Fruit fly (Drosophila melanogaster) whole organism, embryonic: ENCODE results near the gene CG4957.
A peak's percentile ranks its signal among the peaks of the same experiment; 100 is the strongest.

ENCODE experiments used
- CG11247 ChIP-seq: fragments of 200-800 bp; sonication (Bioruptor generic); IDR thresholded peaks from 2 replicates; pipeline ENCODE4 v1.3.6; 2022; ENCODE audit warnings: missing biosample characterization, missing genetic modification characterization
- CG13123 ChIP-seq: fragments of 200-800 bp; sonication (Bioruptor generic); optimal IDR thresholded peaks from 2 replicates; lab custom pipeline; 2016; ENCODE audit warnings: missing biosample characterization, missing genetic modification characterization
- CG14014 ChIP-seq: fragments of 200-800 bp; sonication (Bioruptor generic); IDR thresholded peaks from 2 replicates; pipeline ENCODE4 v1.3.6; 2022; ENCODE audit warnings: missing biosample characterization, missing genetic modification characterization
- CG1602 ChIP-seq: fragments of 200-800 bp; sonication (Bioruptor generic); optimal IDR thresholded peaks from 3 replicates; lab custom pipeline; 2016; ENCODE audit warnings: missing biosample characterization, missing genetic modification characterization
- CG1603 ChIP-seq: fragments of 200-800 bp; sonication (Bioruptor generic); optimal IDR thresholded peaks from 2 replicates; lab custom pipeline; 2019; ENCODE audit warnings: missing biosample characterization, mild to moderate bottlenecking, missing genetic modification characterization, moderate library complexity
- CG16815 ChIP-seq: fragments of 200-800 bp; sonication (Bioruptor generic); optimal IDR thresholded peaks from 3 replicates; lab custom pipeline; 2017; ENCODE audit warnings: missing biosample characterization, mild to moderate bottlenecking, missing genetic modification characterization
- CG17385 ChIP-seq: fragments of 200-800 bp; sonication (Bioruptor generic); optimal IDR thresholded peaks from 3 replicates; lab custom pipeline; 2018; ENCODE audit warnings: missing biosample characterization, mild to moderate bottlenecking, missing genetic modification characterization
- CG17568 ChIP-seq: fragments of 200-800 bp; sonication (Bioruptor generic); optimal IDR thresholded peaks from 2 replicates; lab custom pipeline; 2018; ENCODE audit warnings: missing biosample characterization, mild to moderate bottlenecking, missing genetic modification characterization, moderate library complexity
- CG2889 ChIP-seq: fragments of 200-800 bp; sonication (Bioruptor generic); IDR thresholded peaks from 3 replicates; pipeline ENCODE4 v1.3.6; 2022; ENCODE audit warnings: missing biosample characterization, missing genetic modification characterization
- CG30431 ChIP-seq: fragments of 200-800 bp; sonication (Bioruptor generic); optimal IDR thresholded peaks from 2 replicates; lab custom pipeline; 2017; ENCODE audit warnings: missing biosample characterization, missing genetic modification characterization
- CG3065 ChIP-seq: fragments of 200-800 bp; sonication (Bioruptor generic); optimal IDR thresholded peaks from 2 replicates; lab custom pipeline; 2016; ENCODE audit warnings: missing biosample characterization, missing genetic modification characterization
- CG31365 ChIP-seq: fragments of 200-800 bp; sonication (Bioruptor generic); optimal IDR thresholded peaks from 2 replicates; lab custom pipeline; 2018; ENCODE audit warnings: missing biosample characterization, mild to moderate bottlenecking, missing genetic modification characterization
- CG3163 ChIP-seq: fragments of 200-800 bp; sonication (Bioruptor generic); optimal IDR thresholded peaks from 3 replicates; lab custom pipeline; 2016; ENCODE audit warnings: missing biosample characterization, missing genetic modification characterization
- CG42726 ChIP-seq: fragments of 200-800 bp; sonication (Bioruptor generic); IDR thresholded peaks from 2 replicates; pipeline ENCODE4 v1.3.6; 2022; ENCODE audit warnings: missing biosample characterization, missing genetic modification characterization; ENCODE audit not compliant: partially characterized antibody
- CG4617 ChIP-seq: fragments of 200-800 bp; sonication (Bioruptor generic); optimal IDR thresholded peaks from 3 replicates; lab custom pipeline; 2016; ENCODE audit warnings: missing biosample characterization, missing genetic modification characterization, borderline replicate concordance
- CG8089 ChIP-seq: fragments of 200-800 bp; sonication (Bioruptor generic); optimal IDR thresholded peaks from 3 replicates; lab custom pipeline; 2016; ENCODE audit warnings: missing biosample characterization, missing genetic modification characterization
- CG8924 ChIP-seq: fragments of 200-800 bp; optimal IDR thresholded peaks from 3 replicates; lab custom pipeline; 2019; ENCODE audit warnings: missing biosample characterization, mild to moderate bottlenecking, missing genetic modification characterization, moderate library complexity
- Chrac-16 ChIP-seq: fragments of 200-800 bp; sonication (Bioruptor generic); optimal IDR thresholded peaks from 3 replicates; lab custom pipeline; 2016; ENCODE audit warnings: missing biosample characterization, missing genetic modification characterization
- Doc2 ChIP-seq: fragments of 200-800 bp; sonication (Bioruptor generic); IDR thresholded peaks from 2 replicates; pipeline ENCODE4 v1.3.6; 2022; ENCODE audit warnings: missing biosample characterization, missing genetic modification characterization
- Doc3 ChIP-seq: fragments of 200-800 bp; sonication (Bioruptor generic); IDR thresholded peaks from 3 replicates; pipeline ENCODE4 v1.3.6; 2022; ENCODE audit warnings: missing biosample characterization, missing genetic modification characterization; ENCODE audit not compliant: partially characterized antibody
- Dp ChIP-seq: fragments of 200-800 bp; sonication (Bioruptor generic); optimal IDR thresholded peaks from 2 replicates; lab custom pipeline; 2018; ENCODE audit warnings: missing biosample characterization, mild to moderate bottlenecking, missing genetic modification characterization, moderate library complexity
- Fer1 ChIP-seq: fragments of 200-800 bp; sonication (Bioruptor generic); optimal IDR thresholded peaks from 2 replicates; lab custom pipeline; 2017; ENCODE audit warnings: missing biosample characterization, mild to moderate bottlenecking, missing genetic modification characterization
- Gug ChIP-seq: fragments of 200-800 bp; sonication (Bioruptor generic); IDR thresholded peaks from 4 replicates; pipeline ENCODE4 v1.3.6; 2022; ENCODE audit warnings: missing biosample characterization, missing genetic modification characterization
- Hand ChIP-seq: fragments of 200-800 bp; sonication (Bioruptor generic); optimal IDR thresholded peaks from 2 replicates; lab custom pipeline; 2017; ENCODE audit warnings: mild to moderate bottlenecking, missing biosample characterization, missing genetic modification reagents, missing genetic modification characterization
- Lpt ChIP-seq: fragments of >200 bp; optimal IDR thresholded peaks from 2 replicates; lab custom pipeline; 2018; ENCODE audit warnings: missing biosample characterization, missing genetic modification characterization
- MBD-R2 ChIP-seq: fragments of 200-800 bp; sonication (Bioruptor generic); IDR thresholded peaks from 2 replicates; pipeline ENCODE4 v1.3.6; 2022; ENCODE audit warnings: missing biosample characterization, missing genetic modification characterization
- MESR4 ChIP-seq: fragments of 200-800 bp; sonication (Bioruptor generic); optimal IDR thresholded peaks from 2 replicates; lab custom pipeline; 2018; ENCODE audit warnings: missing biosample characterization, mild to moderate bottlenecking, missing genetic modification characterization, moderate library complexity
- Mad ChIP-seq: fragments of 200-800 bp; sonication (Bioruptor generic); optimal IDR thresholded peaks from 2 replicates; lab custom pipeline; 2016; ENCODE audit warnings: missing biosample characterization, missing genetic modification characterization
- Meics ChIP-seq: fragments of 200-800 bp; sonication (Bioruptor generic); optimal IDR thresholded peaks from 2 replicates; lab custom pipeline; 2017; ENCODE audit warnings: missing biosample characterization, mild to moderate bottlenecking, missing genetic modification characterization
- NC2β ChIP-seq: fragments of 200-800 bp; sonication (Bioruptor generic); optimal IDR thresholded peaks from 2 replicates; lab custom pipeline; 2016; ENCODE audit warnings: missing biosample characterization, missing genetic modification characterization
- Opbp ChIP-seq: fragments of 200-800 bp; sonication (Bioruptor generic); IDR thresholded peaks from 3 replicates; pipeline ENCODE4 v1.3.6; 2022; ENCODE audit warnings: missing biosample characterization, missing genetic modification characterization; ENCODE audit not compliant: partially characterized antibody
- Rx ChIP-seq: fragments of 200-800 bp; sonication (Bioruptor generic); IDR thresholded peaks from 2 replicates; pipeline ENCODE4 v1.3.6; 2022; ENCODE audit warnings: missing biosample characterization, missing genetic modification characterization
- Scr ChIP-seq: fragments of 200-800 bp; sonication (Bioruptor generic); IDR thresholded peaks from 2 replicates; pipeline ENCODE4 v1.3.6; 2022; ENCODE audit warnings: missing biosample characterization, missing genetic modification characterization; ENCODE audit not compliant: partially characterized antibody
- Six4 ChIP-seq: fragments of 200-800 bp; sonication (Bioruptor generic); optimal IDR thresholded peaks from 2 replicates; lab custom pipeline; 2016; ENCODE audit warnings: missing biosample characterization, missing genetic modification characterization
- Sox102F ChIP-seq: fragments of 200-800 bp; sonication (Bioruptor generic); optimal IDR thresholded peaks from 2 replicates; lab custom pipeline; 2018; ENCODE audit warnings: missing biosample characterization, mild to moderate bottlenecking, missing genetic modification characterization, moderate library complexity
- Ssrp ChIP-seq: fragments of 200-800 bp; sonication (Bioruptor generic); optimal IDR thresholded peaks from 2 replicates; lab custom pipeline; 2018; ENCODE audit warnings: missing biosample characterization, mild to moderate bottlenecking, missing genetic modification characterization, moderate library complexity
- ap ChIP-seq: fragments of 200-800 bp; sonication (Bioruptor generic); IDR thresholded peaks from 2 replicates; pipeline ENCODE4 v1.3.6; 2022; ENCODE audit warnings: missing biosample characterization, missing genetic modification characterization
- dysf ChIP-seq: fragments of 200-800 bp; sonication (Bioruptor generic); IDR thresholded peaks from 3 replicates; pipeline ENCODE4 v1.3.6; 2022; ENCODE audit warnings: missing biosample characterization, missing genetic modification characterization
- esg ChIP-seq: fragments of 200-800 bp; sonication (Bioruptor generic); conservative IDR thresholded peaks from 2 replicates; pipeline ENCODE4 v1.3.6; 2022; ENCODE audit warnings: missing biosample characterization, missing genetic modification characterization
- fd3F ChIP-seq: fragments of 200-800 bp; sonication (Bioruptor generic); optimal IDR thresholded peaks from 2 replicates; lab custom pipeline; 2018; ENCODE audit warnings: missing biosample characterization, mild to moderate bottlenecking, missing genetic modification characterization, moderate library complexity
- gsb-n ChIP-seq: fragments of 200-800 bp; sonication (Bioruptor generic); optimal IDR thresholded peaks from 3 replicates; lab custom pipeline; 2018; ENCODE audit warnings: missing biosample characterization, mild to moderate bottlenecking, missing genetic modification characterization
- gt ChIP-seq: fragments of 200-800 bp; sonication (Bioruptor generic); IDR thresholded peaks from 2 replicates; pipeline ENCODE4 v1.3.6; 2022; ENCODE audit warnings: missing biosample characterization, missing genetic modification characterization
- hb ChIP-seq: fragments of 200-800 bp; sonication (Bioruptor generic); IDR thresholded peaks from 3 replicates; pipeline ENCODE4 v1.3.6; 2022; ENCODE audit warnings: missing biosample characterization, missing genetic modification characterization; ENCODE audit not compliant: partially characterized antibody
- hth ChIP-seq: fragments of >200 bp; optimal IDR thresholded peaks from 2 replicates; lab custom pipeline; 2017; ENCODE audit warnings: inconsistent platforms
- lola ChIP-seq, 3 experiments: fragments of >200 bp in 2 of 3; fragments of 200-800 bp in 1 of 3; sonication (Bioruptor generic) in 1 of 3; optimal IDR thresholded peaks; 2 replicates each; lab custom pipeline; 2017 to 2019; ENCODE audit warnings: missing biosample characterization in 3 of 3, missing genetic modification characterization in 3 of 3, mild to moderate bottlenecking in 1 of 3, moderate library complexity in 1 of 3
- mirr ChIP-seq: fragments of 200-800 bp; sonication (Bioruptor generic); optimal IDR thresholded peaks from 3 replicates; lab custom pipeline; 2018; ENCODE audit warnings: missing biosample characterization, mild to moderate bottlenecking, missing genetic modification characterization
- pnt ChIP-seq: fragments of 200-800 bp; sonication (Bioruptor generic); optimal IDR thresholded peaks from 3 replicates; lab custom pipeline; 2016; ENCODE audit warnings: missing biosample characterization, missing genetic modification characterization
- stc ChIP-seq: fragments of 200-800 bp; sonication (Bioruptor generic); IDR thresholded peaks from 2 replicates; pipeline ENCODE4 v1.3.6; 2022; ENCODE audit warnings: missing biosample characterization, missing genetic modification characterization
- trem ChIP-seq: fragments of 200-800 bp; optimal IDR thresholded peaks from 3 replicates; lab custom pipeline; 2019; ENCODE audit warnings: missing biosample characterization, mild to moderate bottlenecking, missing genetic modification characterization, moderate library complexity
- twi ChIP-seq: fragments of 200-800 bp; optimal IDR thresholded peaks from 2 replicates; lab custom pipeline; 2019; ENCODE audit warnings: missing biosample characterization, mild to moderate bottlenecking, missing genetic modification characterization, moderate library complexity
- yki ChIP-seq: fragments of >200 bp; optimal IDR thresholded peaks from 3 replicates; lab custom pipeline; 2018

CG4957 gene

dm6 chr2L:10226724-10227407 lies 41.8 kb upstream of the CG4957 start, which contains the start of gene CG5708 (continued):
- TF ChIP-seq CG14014 (GFP tag; lab: Robert Waterston, UW) (no peak), Lpt (GFP tag; lab: Kevin White, UChicago) (no peak), Doc2 (GFP tag; lab: Robert Waterston, UW) (no peak), CG30431 (no peak), CG3163 (no peak), CG8089 (GFP tag; lab: Kevin White, UChicago) (no peak), CG2889 (GFP tag; lab: Robert Waterston, UW) (no peak), Scr (GFP tag; lab: Robert Waterston, UW) (peak; percentile 59), NC2β (GFP tag; lab: Kevin White, UChicago) (no peak), Dp (GFP tag; lab: Kevin White, UChicago) (no peak), CG13123 (no peak), ap (GFP tag; lab: Robert Waterston, UW) (no peak), lola (GFP tag; optimal IDR thresholded peaks at IDR 0.05; lab: Kevin White, UChicago) (peak in 1 of 3 experiments; percentile 18), Fer1 (GFP tag; lab: Kevin White, UChicago) (no peak), Sox102F (GFP tag; lab: Kevin White, UChicago) (no peak), CG4617 (GFP tag; lab: Kevin White, UChicago) (peak; percentile 73), twi (tag; lab: Kevin White, UChicago) (no peak), esg (GFP tag; lab: Robert Waterston, UW) (no peak), Doc3 (no peak), hth (lab: Kevin White, UChicago) (no peak), CG31365 (tag; lab: Kevin White, UChicago) (no peak), gsb-n (tag; lab: Kevin White, UChicago) (no peak), gt (no peak), pnt (GFP tag; lab: Kevin White, UChicago) (no peak), fd3F (GFP tag; lab: Kevin White, UChicago) (no peak), Meics (GFP tag; lab: Kevin White, UChicago) (no peak), MBD-R2 (GFP tag; lab: Robert Waterston, UW) (peak; percentile 58), CG3065 (GFP tag; lab: Kevin White, UChicago) (no peak), CG8924 (tag; lab: Kevin White, UChicago) (peak; percentile 25), CG1602 (GFP tag; lab: Kevin White, UChicago) (no peak), mirr (no peak), Opbp (peak; percentile 75; the same call in 2 of the 3 replicates), CG11247 (GFP tag; lab: Robert Waterston, UW) (no peak), Chrac-16 (GFP tag; lab: Kevin White, UChicago) (no peak), Mad (no peak), stc (GFP tag; lab: Robert Waterston, UW) (no peak), CG16815 (GFP tag; lab: Kevin White, UChicago) (no peak), Hand (GFP tag; lab: Kevin White, UChicago) (no peak), Rx (no peak), CG1603 (tag; lab: Kevin White, UChicago) (peak; percentile 86), dysf (GFP tag; lab: Robert Waterston, UW) (no peak), CG17568 (no peak), CG17385 (no peak), Ssrp (no peak), Six4 (GFP tag; lab: Kevin White, UChicago) (no peak), MESR4 (GFP tag; lab: Kevin White, UChicago) (peak; percentile 46), hb (GFP tag; lab: Robert Waterston, UW) (no peak), Gug (no peak), CG42726 (GFP tag; lab: Robert Waterston, UW) (peak; percentile 54; the same call in 1 of the 2 replicates), yki (lab: Kevin White, UChicago) (no peak), trem (tag; lab: Kevin White, UChicago) (no peak)
